Fruit fly (Drosophila melanogaster): ENCODE data around the gene ppk8.

DNA sequence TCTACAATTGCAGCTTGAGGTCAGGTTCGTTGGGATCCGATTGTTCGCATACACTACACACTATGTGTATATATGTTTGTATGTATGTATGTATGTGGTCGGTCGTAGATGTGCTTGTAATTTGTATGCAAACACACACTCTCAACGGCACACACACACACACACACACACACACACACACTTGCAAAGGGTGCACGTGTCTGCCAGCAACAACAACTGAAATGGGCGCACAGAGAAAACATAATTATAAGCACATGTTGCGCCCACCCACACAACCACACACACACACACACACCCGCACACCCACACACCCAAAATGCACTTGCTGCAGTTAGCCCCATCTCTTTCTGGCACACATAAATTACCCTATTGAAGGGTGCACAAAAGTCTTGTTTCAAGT, 760 bp downstream of the ppk8 start:
- no peak for TF ChIP-seq Clk (GFP tag; optimal IDR thresholded peaks at IDR 0.05)
- no peak for TF ChIP-seq Crg-1 (GFP tag; optimal IDR thresholded peaks at IDR 0.05)
- TF ChIP-seq kay (GFP tag; ENCODE audit: borderline replicate concordance), result no peak
- TF ChIP-seq CG33017 (tag; optimal IDR thresholded peaks at IDR 0.05), result no peak
- TF ChIP-seq CG11617 (GFP tag; optimal IDR thresholded peaks at IDR 0.05), result no peak
- no peak for TF ChIP-seq Mnt (GFP tag; optimal IDR thresholded peaks at IDR 0.05)
- no peak for TF ChIP-seq pad (GFP tag; optimal IDR thresholded peaks at IDR 0.05)
- TF ChIP-seq CG14711 (tag; optimal IDR thresholded peaks at IDR 0.05), result no peak

Measured in whole organism, adult.